Fruit fly (Drosophila melanogaster): ENCODE data around the gene CG17991.

CG17991 gene

DNA sequence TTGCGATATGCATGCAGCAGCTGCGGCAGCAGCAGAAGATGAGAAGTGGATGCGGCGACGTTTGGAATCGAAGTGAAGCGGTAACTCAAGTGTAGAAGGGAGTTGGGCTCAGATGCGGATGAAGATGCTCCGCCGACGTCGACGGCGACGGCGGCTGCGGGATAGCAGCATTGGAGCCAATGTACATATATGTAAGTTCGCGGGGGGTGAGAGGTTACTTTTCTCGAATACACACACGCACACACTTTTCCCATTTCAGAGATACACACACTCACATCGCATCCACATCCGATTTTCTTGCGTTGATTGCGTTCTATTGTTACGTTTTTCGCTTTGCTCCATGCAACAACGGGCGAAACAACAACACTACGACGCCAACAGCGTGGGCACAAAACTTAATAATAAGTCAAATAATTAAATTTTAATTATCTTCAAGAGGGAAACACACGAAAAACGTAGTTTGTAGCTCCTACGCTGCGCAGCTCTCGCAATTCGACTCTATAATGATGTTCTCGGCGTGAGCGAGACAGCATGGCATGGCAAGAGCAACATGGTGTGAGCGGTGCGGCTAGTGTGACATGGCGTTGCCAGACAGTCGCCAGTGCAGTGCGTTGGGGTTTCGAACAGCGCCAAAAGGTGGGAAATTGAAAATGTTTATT, 3.8 kb downstream of the CG17991 start, which contains the start of gene CG18766:
Gene CG18766 (minus strand): TSS at position 508 of the 659 bp plus-strand sequence.
- TF ChIP-seq noc (tag; optimal IDR thresholded peaks at IDR 0.05): no peak

DNA sequence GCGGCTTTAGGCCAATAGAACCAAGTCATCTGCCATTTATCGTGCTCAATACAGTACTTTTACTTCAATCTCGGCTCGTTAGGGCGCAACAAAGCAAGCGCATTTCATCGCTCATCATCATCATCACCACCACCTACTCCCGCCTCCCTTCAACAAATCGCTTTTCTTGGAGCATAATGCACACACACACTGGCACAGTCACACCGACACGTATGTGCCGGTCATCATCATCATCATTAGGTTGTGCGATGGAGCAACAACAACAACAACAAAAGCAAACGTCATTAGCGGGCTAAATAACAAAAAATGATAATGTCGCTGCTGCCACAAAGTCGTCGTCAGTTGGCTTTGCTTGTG, 4.3 kb downstream of the CG17991 start:
- TF ChIP-seq noc (tag; optimal IDR thresholded peaks at IDR 0.05): no peak

DNA sequence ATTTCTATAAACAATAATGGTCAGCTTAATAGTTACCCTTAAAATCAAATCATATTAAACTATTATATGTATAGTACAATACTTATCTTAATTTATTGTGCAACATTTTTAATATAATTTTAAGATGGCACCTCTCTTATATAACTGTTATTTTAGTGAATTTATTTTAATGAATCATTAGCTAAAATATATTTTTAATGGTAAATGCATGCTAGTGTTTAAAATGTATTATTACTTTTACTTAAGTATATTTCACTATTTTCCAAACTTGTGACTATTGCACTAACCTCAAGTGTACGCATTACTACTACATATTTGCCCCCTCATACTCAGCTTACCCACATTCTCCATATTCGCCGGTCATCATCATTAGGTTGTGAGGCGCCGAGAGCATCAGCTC, 5.2 kb downstream of the CG17991 start:
- peak; percentile 90 for TF ChIP-seq noc (tag; optimal IDR thresholded peaks at IDR 0.05)

DNA sequence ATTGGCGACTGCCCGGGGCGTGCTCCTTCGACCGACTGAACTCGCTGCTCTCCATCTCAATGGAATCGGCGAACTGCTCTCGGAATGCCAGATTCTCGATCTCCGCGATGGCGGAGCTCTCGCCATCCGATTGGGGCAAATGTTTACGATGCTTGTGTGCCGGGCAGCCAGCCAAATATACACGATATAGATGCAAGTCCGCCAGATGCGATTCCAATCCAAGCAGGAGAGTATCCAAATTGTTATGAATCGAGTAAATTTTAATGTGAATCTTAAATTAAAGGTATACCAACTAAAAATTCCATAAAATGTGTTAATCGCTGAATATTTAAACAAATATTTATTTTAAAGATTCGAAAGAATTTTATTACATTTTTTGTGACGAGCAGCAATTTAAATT, 6.8 kb downstream of the CG17991 start, which contains the start of gene CG5984:
Gene CG5984 (minus strand): TSS at position 101 of the 400 bp plus-strand sequence.
- TF ChIP-seq noc (tag; optimal IDR thresholded peaks at IDR 0.05): no peak

DNA sequence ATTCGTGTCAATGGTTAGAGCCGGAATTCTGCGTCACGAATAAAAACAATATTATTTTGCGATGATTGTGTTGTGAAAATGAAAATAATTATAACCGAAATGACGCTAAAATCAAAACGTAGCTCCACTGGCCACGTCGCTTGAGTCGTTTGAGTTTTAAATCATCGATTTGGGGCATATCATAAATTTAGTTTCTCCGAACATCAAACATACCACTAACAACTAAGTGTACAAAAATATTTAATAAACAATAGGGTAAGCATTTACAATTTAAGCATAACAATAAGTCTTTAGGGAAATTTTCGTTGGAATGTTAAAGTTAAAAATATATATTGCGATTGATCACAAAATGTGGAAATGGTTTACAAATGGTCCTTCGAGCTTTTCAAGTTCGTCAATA, 9.8 kb downstream of the CG17991 start, which contains the start of the genes TTLL6B and TfIIA-L:
Gene TTLL6B (minus strand): TSS at position 101 of the 400 bp plus-strand sequence.
Gene TfIIA-L (plus strand): TSS at position 206 of the 400 bp plus-strand sequence.
- TF ChIP-seq noc (tag; optimal IDR thresholded peaks at IDR 0.05): no peak

DNA sequence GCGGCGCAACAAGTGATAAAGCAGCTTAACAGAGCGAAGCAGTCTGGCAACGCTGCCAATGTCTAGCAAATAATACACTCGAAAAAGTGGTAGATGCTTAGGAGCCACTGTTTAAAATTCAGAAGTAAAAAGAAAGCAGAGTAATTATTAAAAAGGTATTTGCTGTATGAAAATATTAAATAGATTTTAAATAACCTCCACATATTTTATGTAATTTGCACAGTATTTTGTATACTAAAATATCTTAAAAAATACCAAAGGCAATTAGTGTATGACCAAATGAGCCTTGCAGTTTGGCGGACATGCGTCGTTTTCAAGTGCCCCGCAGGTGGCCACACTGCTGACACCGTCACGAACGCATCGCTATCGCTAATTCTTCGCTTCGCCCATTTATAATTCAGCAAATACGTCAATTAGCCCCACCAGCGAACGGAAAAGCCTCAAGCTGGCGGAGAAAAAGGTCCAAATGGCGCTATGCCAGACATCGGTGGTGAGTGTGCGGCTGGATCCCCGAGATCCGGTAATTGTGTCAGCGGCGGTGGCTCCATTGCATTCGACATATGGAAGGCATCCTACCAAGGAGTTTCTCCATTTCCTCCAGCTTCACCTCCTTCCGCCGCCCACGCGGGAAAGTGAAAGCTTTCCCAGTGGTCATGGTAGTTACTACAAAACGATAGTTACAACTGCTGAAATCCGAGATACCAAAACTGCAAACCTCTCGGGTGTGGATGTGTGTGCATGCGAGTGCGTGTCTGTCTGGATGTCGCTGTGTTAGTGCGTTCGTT, 12.3 kb downstream of the CG17991 start, which contains the start of gene pll:
Gene pll (minus strand): TSS at position 47 of the 785 bp plus-strand sequence.
- TF ChIP-seq noc (tag; optimal IDR thresholded peaks at IDR 0.05): peak; percentile 54

DNA sequence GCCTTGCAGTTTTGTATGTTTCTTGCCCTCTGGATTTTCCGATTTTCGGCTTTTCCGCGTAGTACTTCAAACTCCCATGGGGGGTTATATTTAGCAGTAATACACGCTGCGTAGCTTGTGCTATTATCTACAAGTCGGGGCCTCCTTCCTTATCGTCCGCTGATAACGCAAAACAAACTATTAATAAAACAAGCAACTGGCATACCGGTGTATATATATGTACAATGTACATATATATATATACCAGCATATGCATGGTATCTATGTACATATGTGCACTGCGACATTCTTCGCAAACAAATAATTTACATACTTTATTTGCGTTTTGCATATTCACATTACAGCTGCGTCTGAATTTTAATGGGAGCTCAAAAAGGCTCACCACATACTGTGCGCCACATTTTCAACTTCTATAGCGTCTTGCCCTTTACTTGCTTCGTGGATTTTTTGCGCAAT, 12.9 kb downstream of the CG17991 start:
- no peak for TF ChIP-seq noc (tag; optimal IDR thresholded peaks at IDR 0.05)

DNA sequence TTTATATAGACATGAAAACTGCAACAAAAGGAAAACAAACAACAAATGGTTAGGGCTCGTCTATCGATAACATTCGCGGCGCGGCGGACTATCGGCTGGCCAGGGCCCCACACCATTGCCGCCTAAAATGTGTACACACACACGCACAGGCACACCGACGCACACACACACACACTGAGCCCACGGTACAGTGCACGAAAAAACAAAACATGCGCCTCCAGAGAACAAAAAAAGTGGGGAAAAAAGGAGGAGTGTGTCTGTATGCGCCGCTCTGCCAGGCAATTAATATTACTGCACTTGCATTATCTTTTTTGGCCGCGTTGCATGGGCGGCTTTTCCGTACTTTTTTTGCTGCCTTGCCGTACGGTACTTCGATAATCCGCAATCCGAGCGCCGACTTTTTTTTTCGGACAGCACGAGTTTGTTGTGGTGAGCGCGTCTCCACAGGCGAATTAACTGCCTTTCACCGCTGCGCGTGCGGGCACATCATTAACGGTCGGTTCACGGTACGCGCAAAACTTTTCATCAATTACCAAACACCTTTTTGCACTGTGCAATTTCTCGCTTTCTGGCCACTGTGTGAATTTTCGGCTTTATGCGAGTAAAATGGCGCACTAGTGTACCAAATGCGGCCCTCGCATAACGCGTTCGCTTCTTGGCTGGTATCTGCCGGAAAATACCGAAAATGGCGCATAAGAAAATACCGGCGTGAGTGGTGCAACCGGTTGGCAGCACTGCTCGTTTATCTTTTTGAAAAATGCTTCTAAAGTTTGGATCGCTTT, 22.6 kb downstream of the CG17991 start, which contains the start of gene woc:
Gene woc (minus strand): TSS at position 622 of the 782 bp plus-strand sequence.
- peak; percentile 33 for TF ChIP-seq noc (tag; optimal IDR thresholded peaks at IDR 0.05)

DNA sequence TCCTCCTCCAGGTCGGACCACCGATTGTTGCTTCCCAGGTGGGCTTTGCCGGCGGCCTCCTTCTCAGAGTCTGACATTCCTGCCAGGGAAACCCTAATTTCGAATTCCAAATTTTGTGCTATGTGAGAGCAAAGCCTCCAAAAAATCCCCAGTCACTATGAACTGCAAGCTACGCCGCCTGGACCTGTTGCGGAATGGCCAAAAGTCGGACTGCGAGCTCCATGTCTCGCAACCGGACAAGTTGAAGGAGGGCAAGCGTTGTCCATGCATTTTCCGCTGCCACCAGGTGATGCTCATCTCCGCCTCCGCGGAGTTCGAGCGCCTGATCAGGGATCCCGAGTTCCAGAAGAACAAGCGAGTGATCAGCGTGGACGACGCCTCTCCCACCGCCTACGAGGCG, 24.3 kb downstream of the CG17991 start, which contains the start of the genes CG14262 and CG14260:
Gene CG14262 (minus strand): TSS at position 101 of the 400 bp plus-strand sequence.
Gene CG14260 (plus strand): TSS at position 128 of the 400 bp plus-strand sequence.
- TF ChIP-seq noc (tag; optimal IDR thresholded peaks at IDR 0.05): no peak

DNA sequence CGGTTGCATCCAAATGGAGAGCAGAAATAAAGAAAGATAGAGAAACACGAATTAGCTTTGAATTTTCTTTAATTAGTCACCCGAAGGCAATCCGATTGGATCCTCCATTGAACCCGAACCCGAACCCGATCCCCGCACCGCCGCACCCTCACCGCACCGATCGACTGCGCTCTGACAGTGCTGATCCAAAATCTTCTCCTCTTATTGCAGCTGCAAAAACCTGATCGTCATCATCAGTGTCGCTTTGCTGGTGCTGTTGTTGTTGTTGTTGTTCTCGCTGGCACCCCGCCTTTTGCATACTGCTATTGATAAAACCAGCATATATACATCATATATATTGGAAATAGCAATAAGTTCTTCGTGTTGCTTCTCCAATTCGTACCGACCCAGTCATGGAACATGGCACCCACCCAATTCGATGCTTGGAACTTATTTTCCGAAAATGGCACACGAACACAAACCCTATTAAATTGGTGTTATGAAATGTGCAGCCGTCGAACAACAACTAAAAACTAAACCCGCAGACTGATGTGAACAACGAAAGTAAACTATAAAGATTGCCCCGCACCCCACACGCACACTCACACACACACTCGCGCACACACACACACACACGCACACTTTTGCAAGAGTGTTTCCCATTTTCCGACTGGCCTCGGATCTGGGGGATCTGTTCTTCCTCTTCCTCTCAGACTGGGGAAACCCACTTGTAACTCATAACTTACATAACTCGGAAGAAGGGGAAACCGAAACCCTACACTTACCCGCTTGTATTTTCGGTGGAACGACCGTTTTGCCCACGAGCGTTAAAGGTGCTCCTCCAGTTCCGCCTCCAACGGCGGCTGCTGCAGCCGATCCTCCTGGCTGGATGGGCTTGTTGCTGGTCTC, 29.6 kb downstream of the CG17991 start:
- no peak for TF ChIP-seq noc (tag; optimal IDR thresholded peaks at IDR 0.05)

DNA sequence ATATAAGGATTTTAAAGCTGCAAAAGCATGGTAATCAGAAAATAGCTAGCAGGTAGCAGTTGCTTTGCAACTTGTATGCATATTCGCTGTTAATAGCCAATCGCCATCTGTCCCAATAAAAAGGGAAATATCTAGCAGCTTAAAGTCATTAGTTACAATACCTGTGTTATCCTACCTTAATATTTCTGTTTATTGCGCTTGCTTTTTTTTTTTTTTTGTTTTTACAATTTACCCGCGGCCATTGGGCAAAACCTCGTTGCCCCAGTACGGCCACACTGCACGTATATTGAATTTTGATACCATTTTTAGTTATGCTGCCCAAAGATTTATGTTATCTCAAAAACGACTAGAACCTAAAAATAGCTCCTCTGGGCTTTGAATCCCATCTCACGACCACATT, 31.2 kb downstream of the CG17991 start:
- TF ChIP-seq noc (tag; optimal IDR thresholded peaks at IDR 0.05): no peak

DNA sequence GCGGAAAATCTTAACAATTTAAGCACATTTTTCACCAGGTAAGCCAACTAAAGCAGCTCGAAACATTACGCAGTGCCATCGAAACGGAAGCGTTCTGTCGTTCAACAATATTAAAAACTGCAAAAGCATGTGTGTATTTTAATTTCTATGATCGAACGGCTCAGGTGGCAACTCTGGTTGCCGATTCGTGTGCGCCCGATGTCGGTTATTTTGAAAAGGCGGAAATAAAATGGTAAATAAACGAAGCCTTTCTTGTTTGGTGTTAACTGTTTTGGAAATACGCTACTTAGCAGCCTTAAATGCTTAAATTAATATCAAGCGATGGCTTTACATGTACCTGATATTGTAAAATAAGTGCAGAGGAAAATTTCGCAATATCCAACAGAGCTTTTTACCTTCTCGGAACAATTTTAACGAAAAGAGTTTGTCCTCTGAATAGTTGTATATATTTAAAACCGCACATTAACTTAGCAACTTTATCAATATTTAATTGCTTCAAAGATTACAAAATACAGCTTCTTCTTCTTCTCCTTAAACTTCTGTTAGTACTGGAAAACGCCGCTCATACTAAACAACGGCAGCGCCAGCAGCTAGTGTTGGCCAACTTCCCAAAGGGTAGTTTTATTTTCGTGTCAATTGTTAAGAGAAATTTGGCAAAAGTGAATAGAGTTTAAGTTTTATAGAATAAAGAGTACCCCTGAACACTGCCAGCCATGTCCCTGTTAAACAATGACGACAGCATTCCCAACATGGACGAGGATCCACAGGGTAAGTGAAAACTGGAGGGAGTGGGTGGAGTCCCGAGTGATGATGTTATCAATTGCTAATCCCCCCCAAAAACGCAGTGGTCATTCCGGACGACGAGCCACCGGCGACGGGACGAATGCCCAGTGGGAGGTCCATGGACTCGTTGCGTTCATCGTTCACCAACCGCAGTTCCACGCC, 32.3 kb downstream of the CG17991 start, which contains the start of gene CG5934:
Gene CG5934 (plus strand): TSS at position 588 of the 945 bp plus-strand sequence.
- peak; percentile 14 for TF ChIP-seq noc (tag; optimal IDR thresholded peaks at IDR 0.05)

All from whole organism, larva.